Worm (Caenorhabditis elegans) whole organism, late embryonic: Measurements from ENCODE around the gene ndab-1.

ENCODE experiments used
- ama-1 ChIP-seq: fragments of 150-350 bp; optimal IDR thresholded peaks from 2 replicates; lab custom pipeline; 2014
- gmeb-2 ChIP-seq: sonication (generic microtip); optimal IDR thresholded peaks from 2 replicates; lab custom pipeline; 2016; ENCODE audit warnings: missing genetic modification characterization, inconsistent platforms, missing compliant biosample characterization
- madf-2 ChIP-seq: sonication (generic microtip); optimal IDR thresholded peaks from 2 replicates; lab custom pipeline; 2017; ENCODE audit warnings: missing genetic modification characterization, missing compliant biosample characterization
- nfya-1 ChIP-seq: sonication (generic microtip); optimal IDR thresholded peaks from 2 replicates; lab custom pipeline; 2017; ENCODE audit warnings: missing genetic modification characterization, mild to moderate bottlenecking, missing compliant biosample characterization, antibody characterized with exemption, moderate library complexity
- pag-3 ChIP-seq: sonication (generic microtip); optimal IDR thresholded peaks from 2 replicates; lab custom pipeline; 2016; ENCODE audit warnings: missing compliant biosample characterization, missing genetic modification characterization, borderline replicate concordance
- unc-42 ChIP-seq: sonication (generic microtip); optimal IDR thresholded peaks from 2 replicates; lab custom pipeline; 2016; ENCODE audit warnings: missing genotype, missing genetic modification characterization, missing compliant biosample characterization
- zip-5 ChIP-seq: sonication (generic microtip); optimal IDR thresholded peaks from 2 replicates; lab custom pipeline; 2016; ENCODE audit warnings: missing genetic modification characterization, missing compliant biosample characterization

DNA sequence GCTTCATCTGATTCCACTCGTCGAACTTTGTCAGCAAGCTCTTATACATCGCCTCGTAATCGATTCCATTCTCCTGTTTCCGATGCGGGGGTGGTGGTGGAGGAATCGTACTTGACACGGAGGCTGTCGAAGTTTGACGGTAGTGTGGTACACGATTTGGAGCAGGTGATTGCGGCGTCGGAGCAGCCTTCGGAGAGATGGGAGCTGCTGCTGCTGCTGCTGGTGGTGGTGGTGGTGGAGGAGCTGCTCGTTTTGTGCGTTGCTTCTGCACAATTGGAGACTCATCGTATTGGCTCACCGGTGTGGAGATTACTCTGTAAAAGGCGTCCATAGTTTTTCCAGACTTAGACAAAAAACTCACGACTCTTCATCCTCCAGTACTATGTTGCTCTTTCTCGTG is 41.3 kb downstream of the ndab-1 start:
- no peak for TF ChIP-seq gmeb-2
- TF ChIP-seq unc-42 (tag; lab: Kevin White, UChicago), result no peak
- TF ChIP-seq madf-2, result no peak
- TF ChIP-seq ama-1 (lab: Kevin White, UChicago), result no peak
- TF ChIP-seq zip-5 (tag; lab: Kevin White, UChicago), result no peak
- TF ChIP-seq pag-3 (tag; lab: Kevin White, UChicago), result no peak
- TF ChIP-seq nfya-1, result no peak
